Worm (Caenorhabditis elegans) whole organism, early embryonic: ENCODE measurements around the gene gap-2.

ENCODE experiments used
- B0310.2 ChIP-seq: sonication (generic microtip); optimal IDR thresholded peaks from 2 replicates; lab custom pipeline; 2016; ENCODE audit warnings: mild to moderate bottlenecking, missing genetic modification characterization, missing compliant biosample characterization
- F13C5.2 ChIP-seq: sonication (generic microtip); optimal IDR thresholded peaks from 2 replicates; lab custom pipeline; 2017; ENCODE audit warnings: mild to moderate bottlenecking, missing genetic modification characterization, inconsistent platforms, missing compliant biosample characterization
- aly-1 ChIP-seq: sonication (generic microtip); optimal IDR thresholded peaks from 2 replicates; lab custom pipeline; 2016; ENCODE audit warnings: missing genetic modification characterization, missing compliant biosample characterization
- ama-1 ChIP-seq: fragments of 150-350 bp; optimal IDR thresholded peaks from 2 replicates; lab custom pipeline; 2014
- ceh-13 ChIP-seq: fragments of 200-800 bp; sonication (Bioruptor generic); optimal IDR thresholded peaks from 2 replicates; lab custom pipeline; 2018; ENCODE audit warnings: mild to moderate bottlenecking, missing genetic modification characterization, missing compliant biosample characterization
- ceh-36 ChIP-seq: sonication (generic microtip); optimal IDR thresholded peaks from 2 replicates; lab custom pipeline; 2016; ENCODE audit warnings: missing genetic modification characterization, inconsistent platforms, missing compliant biosample characterization
- ets-7 ChIP-seq: sonication (generic microtip); optimal IDR thresholded peaks from 2 replicates; lab custom pipeline; 2016; ENCODE audit warnings: missing genotype, missing genetic modification characterization, missing compliant biosample characterization
- flt-1 ChIP-seq: fragments of 200-800 bp; sonication (Bioruptor generic); IDR thresholded peaks from 2 replicates; pipeline ENCODE4 v1.3.6; 2022; ENCODE audit warnings: missing genetic modification characterization, missing compliant biosample characterization
- hmbx-1 ChIP-seq: sonication (generic microtip); optimal IDR thresholded peaks from 2 replicates; lab custom pipeline; 2016; ENCODE audit warnings: mild to moderate bottlenecking, missing genetic modification characterization, missing compliant biosample characterization
- hmg-4 ChIP-seq: fragments of 200-800 bp; sonication (Bioruptor generic); optimal IDR thresholded peaks from 2 replicates; lab custom pipeline; 2018; ENCODE audit warnings: mild to moderate bottlenecking, missing genetic modification characterization, missing compliant biosample characterization
- hnd-1 ChIP-seq: sonication (generic microtip); optimal IDR thresholded peaks from 2 replicates; lab custom pipeline; 2016; ENCODE audit warnings: missing genetic modification characterization, missing compliant biosample characterization
- pes-1 ChIP-seq: fragments of 200-800 bp; sonication (Bioruptor generic); IDR thresholded peaks from 2 replicates; pipeline ENCODE4 v1.3.6; 2022; ENCODE audit warnings: missing genetic modification reagents, missing genetic modification characterization, missing compliant biosample characterization
- scrt-1 ChIP-seq: fragments of 200-800 bp; sonication (Bioruptor generic); IDR thresholded peaks from 2 replicates; pipeline ENCODE4 v1.3.6; 2022; ENCODE audit warnings: missing genetic modification characterization, missing compliant biosample characterization
- sea-1 ChIP-seq: fragments of 200-800 bp; sonication (Bioruptor generic); conservative IDR thresholded peaks from 2 replicates; pipeline ENCODE4 v1.3.6; 2022; ENCODE audit warnings: missing genetic modification characterization, missing compliant biosample characterization
- tbx-11 ChIP-seq: fragments of 200-800 bp; sonication (Bioruptor generic); IDR thresholded peaks from 2 replicates; pipeline ENCODE4 v1.3.6; 2022; ENCODE audit warnings: missing genetic modification characterization, missing compliant biosample characterization
- tbx-37 ChIP-seq: fragments of 200-800 bp; sonication (Bioruptor generic); conservative IDR thresholded peaks from 2 replicates; pipeline ENCODE4 v1.3.6; 2022; ENCODE audit warnings: missing genetic modification reagents, missing genetic modification characterization, missing compliant biosample characterization
- tra-4 ChIP-seq: sonication (generic microtip); optimal IDR thresholded peaks from 2 replicates; lab custom pipeline; 2017; ENCODE audit warnings: missing genetic modification characterization, missing compliant biosample characterization

The gap-2 gene

DNA sequence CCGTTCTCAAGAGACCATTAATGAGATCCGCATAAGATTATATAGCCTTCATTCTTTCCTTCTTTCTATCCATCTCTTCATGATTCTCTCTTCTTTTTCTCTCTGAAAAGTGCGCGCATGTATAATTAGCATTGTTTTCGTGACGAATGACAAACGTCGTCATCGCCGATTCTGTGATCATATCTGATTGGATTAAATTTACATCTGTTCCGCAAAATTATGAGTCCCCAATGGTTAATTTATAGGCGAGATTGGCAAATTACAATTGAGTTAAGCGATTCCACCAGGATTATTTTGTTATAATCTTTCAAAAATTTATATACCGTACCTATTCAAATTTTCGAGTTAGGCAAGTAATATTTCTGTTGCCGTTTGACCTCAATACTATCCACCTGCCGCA, 32.0 kb downstream of the gap-2 start:
- TF ChIP-seq hmg-4 (GFP tag; lab: Kevin White, UChicago) (no peak), F13C5.2 (tag; lab: Kevin White, UChicago) (no peak)

DNA sequence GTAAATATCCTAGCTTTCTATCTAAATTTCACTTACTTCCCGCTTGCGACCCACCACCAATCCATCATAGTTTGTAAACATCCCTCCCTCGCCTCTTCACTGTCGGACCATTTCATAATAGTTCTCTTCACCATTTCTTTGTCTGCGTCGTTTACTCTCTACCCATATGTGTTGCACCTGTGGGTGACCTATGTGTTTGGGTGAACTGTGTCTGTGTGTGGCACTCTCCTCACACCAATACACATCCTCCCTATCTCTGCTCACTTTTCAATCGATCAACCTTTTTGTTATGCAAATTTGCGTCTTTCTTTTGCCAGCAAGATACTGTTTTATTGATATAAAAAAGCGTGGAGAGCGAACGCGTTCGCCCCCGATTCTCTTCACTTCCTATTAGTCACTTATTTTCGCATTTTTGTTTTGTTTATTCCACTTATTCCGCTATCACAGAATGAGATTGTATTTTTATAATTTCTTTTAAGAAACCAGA, 32.7 kb downstream of the gap-2 start:
- TF ChIP-seq ets-7 (tag; lab: Kevin White, UChicago) (no peak), hmg-4 (GFP tag; lab: Kevin White, UChicago) (peak; percentile 4), scrt-1 (GFP tag; lab: Robert Waterston, UW) (peak; percentile 44; the same call in 1 of the 2 replicates)

DNA sequence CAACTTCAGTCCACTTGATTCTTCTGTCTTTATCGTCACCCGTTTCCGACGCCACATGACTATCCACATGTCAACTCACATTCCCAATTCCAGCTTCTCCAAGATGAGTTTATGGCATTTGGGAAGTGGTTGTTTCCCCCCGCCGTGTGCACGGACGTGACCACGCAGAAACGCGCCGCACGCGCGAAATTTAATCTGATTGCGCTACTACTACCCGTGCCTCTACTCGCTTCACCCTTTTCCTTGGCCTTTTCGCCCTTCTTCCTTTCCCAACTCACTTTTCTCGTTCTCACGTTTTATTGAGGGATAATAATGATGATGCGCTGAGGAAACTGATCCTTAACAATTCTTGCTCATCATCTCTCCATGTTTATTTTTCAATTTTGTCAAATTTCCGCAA, 34.1 kb downstream of the gap-2 start:
- TF ChIP-seq ceh-13 (GFP tag; lab: Kevin White, UChicago) (no peak), F13C5.2 (tag; lab: Kevin White, UChicago) (no peak)

DNA sequence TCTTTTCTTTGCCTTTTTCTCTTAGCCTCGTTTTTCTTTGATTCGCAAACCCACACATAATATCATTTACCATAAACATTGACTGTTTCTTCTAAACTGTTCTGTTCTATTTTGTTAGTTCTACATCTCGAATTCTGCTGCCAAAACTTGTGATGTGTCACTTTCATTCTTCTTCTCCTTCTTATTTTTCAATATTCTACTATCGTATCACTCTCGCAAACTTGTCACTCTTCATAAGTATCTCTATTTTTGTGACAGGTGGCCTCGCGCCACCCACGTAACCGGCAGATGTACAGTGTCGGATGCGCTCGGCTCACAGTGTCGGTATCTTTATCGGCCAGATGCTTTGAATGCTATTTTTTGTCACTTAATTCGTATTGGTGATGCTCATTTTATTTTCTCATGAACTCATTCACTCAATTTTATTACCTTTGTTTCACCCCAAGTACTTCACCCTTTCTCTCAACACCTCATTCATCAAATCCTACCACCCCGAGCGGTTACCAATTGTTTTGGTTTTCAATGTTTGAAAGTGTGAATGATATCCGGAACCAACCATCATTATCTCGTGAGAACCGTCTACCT, 36.2 kb downstream of the gap-2 start:
- no peak for TF ChIP-seq ceh-36 (tag; lab: Kevin White, UChicago)

DNA sequence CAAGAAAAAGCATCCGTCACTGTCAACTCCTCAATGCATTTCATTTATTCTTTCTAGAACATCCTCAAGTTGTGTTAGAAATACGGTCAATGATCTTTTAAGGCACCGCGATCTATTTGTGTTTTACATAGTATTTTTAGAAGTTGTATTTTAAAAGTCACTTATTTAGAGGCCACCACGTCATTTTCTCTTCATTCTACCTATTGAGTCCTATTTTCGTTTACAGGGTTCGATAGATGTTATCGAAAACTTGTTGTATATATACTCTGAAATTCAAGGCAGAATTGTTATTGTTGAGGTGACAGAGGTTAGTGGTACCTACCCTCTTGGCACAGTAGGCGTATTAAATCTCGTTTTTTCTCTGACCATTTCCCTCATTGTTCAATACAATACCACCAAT, 37.2 kb downstream of the gap-2 start:
- no peak for TF ChIP-seq tra-4 (tag; lab: Kevin White, UChicago)

DNA sequence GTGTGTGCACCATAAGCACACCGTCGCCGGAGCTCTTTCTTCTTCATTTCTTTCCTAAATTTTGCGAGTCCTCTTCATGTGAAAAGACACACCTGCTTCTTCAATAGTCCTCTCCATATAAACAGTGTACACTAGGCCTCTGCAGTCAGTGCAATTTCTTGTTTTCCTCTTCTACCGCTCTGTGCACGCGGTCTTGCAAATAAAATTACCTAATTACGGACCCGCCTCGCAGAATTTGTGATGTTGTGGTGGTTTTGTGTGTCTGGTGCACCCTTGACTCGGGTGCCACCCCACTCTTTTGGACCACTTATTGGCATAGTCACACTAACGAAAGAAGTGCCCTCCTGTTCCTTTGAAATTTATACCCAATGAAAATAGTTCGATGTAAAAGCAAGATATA, 37.7 kb downstream of the gap-2 start:
- TF ChIP-seq hnd-1, result no peak

DNA sequence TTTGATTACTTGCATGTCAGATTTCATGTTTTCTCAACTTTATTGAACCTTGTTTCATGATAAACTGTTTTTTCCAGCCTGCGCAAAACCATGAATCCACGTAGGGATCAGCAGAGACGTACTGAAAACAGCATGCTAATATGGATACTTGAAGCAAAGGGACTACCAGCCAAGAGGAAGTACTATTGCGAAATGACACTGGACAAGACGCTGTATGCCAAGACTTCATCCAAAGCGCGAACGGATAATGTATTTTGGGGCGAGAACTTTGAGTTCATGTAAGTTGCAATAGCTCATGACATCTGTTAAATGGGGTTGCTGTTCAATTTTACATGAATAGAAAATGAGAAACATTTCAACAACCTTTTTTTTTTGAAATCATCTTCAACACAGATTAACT, 38.2 kb downstream of the gap-2 start:
- TF ChIP-seq flt-1 (GFP tag; lab: Robert Waterston, UW) (no peak), hmg-4 (GFP tag; lab: Kevin White, UChicago) (no peak), B0310.2 (tag; lab: Kevin White, UChicago) (no peak), hmbx-1 (tag; lab: Kevin White, UChicago) (no peak), sea-1 (GFP tag; lab: Robert Waterston, UW) (no peak), tbx-37 (GFP tag; lab: Robert Waterston, UW) (no peak), pes-1 (GFP tag; lab: Robert Waterston, UW) (no peak)

DNA sequence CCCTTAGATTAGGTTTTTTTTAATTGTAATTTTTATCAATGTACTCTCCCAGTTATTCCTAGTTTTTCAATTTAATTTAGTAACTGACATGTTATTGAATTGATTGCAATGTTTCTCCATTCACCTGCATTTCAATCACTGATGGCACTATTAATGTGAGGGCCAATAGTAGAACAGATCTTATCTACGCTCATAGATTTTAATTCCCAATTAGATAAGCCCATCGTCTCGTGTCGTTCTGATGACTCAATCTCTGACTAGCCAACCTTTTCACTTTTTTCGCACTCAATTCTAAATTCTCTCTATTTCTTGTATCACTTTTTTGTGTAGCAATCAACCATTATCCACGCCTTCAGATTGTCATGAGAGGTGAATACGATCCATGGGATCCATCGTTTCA, 40.2 kb downstream of the gap-2 start:
- TF ChIP-seq tbx-37 (GFP tag; lab: Robert Waterston, UW) (no peak), ets-7 (tag; lab: Kevin White, UChicago) (no peak), tbx-11 (GFP tag; lab: Robert Waterston, UW) (no peak)

DNA sequence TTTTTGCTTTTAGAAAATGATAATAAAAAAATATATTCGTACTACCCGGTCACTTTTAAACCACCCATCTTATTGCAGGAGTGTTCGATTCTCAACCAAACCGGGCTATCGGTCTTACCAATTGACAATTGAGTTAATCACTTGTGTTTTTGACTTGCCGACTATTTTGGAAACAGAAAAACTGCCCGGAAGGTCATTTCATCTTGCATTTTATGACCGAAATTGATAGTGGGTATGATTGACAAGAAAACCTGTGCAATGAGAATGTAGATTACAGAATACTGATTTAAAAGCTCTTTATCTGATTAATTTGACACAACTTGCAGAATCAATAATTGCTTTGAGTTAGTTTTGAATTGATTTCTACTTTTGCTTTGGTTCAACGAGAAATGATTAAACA, 44.8 kb downstream of the gap-2 start, which contains the start of gene C07B5.2:
Gene C07B5.2 (minus strand): TSS at position 101 of the 400 bp plus-strand sequence.
- TF ChIP-seq tbx-11 (GFP tag; lab: Robert Waterston, UW) (no peak), ama-1 (lab: Kevin White, UChicago) (no peak), sea-1 (GFP tag; lab: Robert Waterston, UW) (no peak), aly-1 (tag; lab: Kevin White, UChicago) (no peak), tbx-37 (GFP tag; lab: Robert Waterston, UW) (no peak), ceh-13 (GFP tag; lab: Kevin White, UChicago) (no peak), ceh-36 (tag; lab: Kevin White, UChicago) (no peak), B0310.2 (tag; lab: Kevin White, UChicago) (no peak), pes-1 (GFP tag; lab: Robert Waterston, UW) (no peak), tra-4 (tag; lab: Kevin White, UChicago) (no peak), ets-7 (tag; lab: Kevin White, UChicago) (no peak), F13C5.2 (tag; lab: Kevin White, UChicago) (no peak), flt-1 (GFP tag; lab: Robert Waterston, UW) (no peak), hnd-1 (no peak), hmbx-1 (tag; lab: Kevin White, UChicago) (no peak)

DNA sequence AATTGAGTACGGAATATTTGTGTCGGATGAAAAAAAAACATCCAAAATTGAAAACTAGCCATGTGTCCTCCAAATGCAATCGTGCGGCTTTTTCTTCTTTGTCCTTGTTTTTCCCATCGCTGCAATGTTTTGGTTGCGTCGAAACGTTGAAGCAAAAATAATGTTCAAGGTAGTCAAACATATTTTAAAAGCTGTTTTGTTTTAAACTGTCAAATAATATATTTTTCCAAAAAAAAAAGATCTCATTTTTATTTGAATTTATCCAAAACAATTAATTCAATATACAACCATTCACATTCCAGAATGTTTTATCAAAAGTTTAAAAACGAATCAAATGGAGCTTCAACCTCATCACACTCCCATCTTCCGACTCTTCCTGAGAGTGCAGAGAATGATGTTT, 46.4 kb downstream of the gap-2 start, which contains the start of gene C07B5.6:
Gene C07B5.6 (plus strand): TSS at position 301 of the 400 bp plus-strand sequence.
- no peak for TF ChIP-seq ama-1 (lab: Kevin White, UChicago)
- no peak for TF ChIP-seq ceh-13 (GFP tag; lab: Kevin White, UChicago)
- TF ChIP-seq flt-1 (GFP tag; lab: Robert Waterston, UW), result no peak
- TF ChIP-seq hmbx-1 (tag; lab: Kevin White, UChicago), result no peak
- TF ChIP-seq ets-7 (tag; lab: Kevin White, UChicago), result no peak
- TF ChIP-seq F13C5.2 (tag; lab: Kevin White, UChicago), result no peak
- no peak for TF ChIP-seq tbx-11 (GFP tag; lab: Robert Waterston, UW)
- no peak for TF ChIP-seq tbx-37 (GFP tag; lab: Robert Waterston, UW)
